Worm (Caenorhabditis elegans) whole organism, L1 larva: ENCODE measurements around the gene K09H11.15.

ENCODE experiments used
- C04F5.9 ChIP-seq: sonication (generic microtip); optimal IDR thresholded peaks from 2 replicates; lab custom pipeline; 2016; ENCODE audit warnings: missing genetic modification characterization, missing compliant biosample characterization
- C16A3.4 ChIP-seq: fragments of 150-350 bp; optimal IDR thresholded peaks from 2 replicates; lab custom pipeline; 2014; ENCODE audit warnings: missing biosample characterization, missing genetic modification characterization
- C34B4.2 ChIP-seq: sonication (generic microtip); optimal IDR thresholded peaks from 2 replicates; lab custom pipeline; 2017; ENCODE audit warnings: mild to moderate bottlenecking, missing genetic modification characterization, missing compliant biosample characterization
- F16B12.6 ChIP-seq: fragments of 150-350 bp; optimal IDR thresholded peaks from 2 replicates; lab custom pipeline; 2014; ENCODE audit warnings: missing biosample characterization, missing genetic modification characterization
- aha-1 ChIP-seq: fragments of 150-350 bp; optimal IDR thresholded peaks from 2 replicates; lab custom pipeline; 2014; ENCODE audit warnings: missing biosample characterization, missing genetic modification characterization
- aly-2 ChIP-seq: fragments of 150-350 bp; optimal IDR thresholded peaks from 2 replicates; lab custom pipeline; 2014; ENCODE audit warnings: missing biosample characterization, missing genetic modification characterization
- blmp-1 ChIP-seq: fragments of 150-350 bp; optimal IDR thresholded peaks from 2 replicates; lab custom pipeline; 2014; ENCODE audit warnings: missing biosample characterization, missing genetic modification characterization
- ceh-88 ChIP-seq: fragments of 200-800 bp; sonication (Bioruptor generic); IDR thresholded peaks from 2 replicates; pipeline ENCODE4 v1.3.6; 2022; ENCODE audit warnings: missing genetic modification characterization, missing compliant biosample characterization
- efl-1 ChIP-seq, 4 experiments: fragments of 150-350 bp; optimal IDR thresholded peaks in 3 of 4; peaks in 1 of 4; 1 replicate in 1 of 4; 2 replicates in 3 of 4; lab custom pipeline; 2014; ENCODE audit warnings: missing biosample characterization in 2 of 4, missing genetic modification characterization in 2 of 4, missing genetic modification reagents in 2 of 4
- egl-27 ChIP-seq, 2 experiments: fragments of 150-350 bp in 1 of 2; sonication (generic microtip); optimal IDR thresholded peaks; 3 replicates each; lab custom pipeline; 2017 to 2018; ENCODE audit warnings: missing biosample characterization in 2 of 2, missing genetic modification characterization in 2 of 2, missing genetic modification reagents in 2 of 2
- elt-3 ChIP-seq, 6 experiments: fragments of 150-350 bp in 1 of 6; sonication (generic microtip); optimal IDR thresholded peaks; 2 replicates each; lab custom pipeline; 2017 to 2018; ENCODE audit warnings: missing biosample characterization in 6 of 6, missing genetic modification characterization in 6 of 6, inconsistent platforms in 1 of 6
- fkh-8 ChIP-seq: sonication (generic microtip); optimal IDR thresholded peaks from 2 replicates; lab custom pipeline; 2016; ENCODE audit warnings: mild to moderate bottlenecking, missing genetic modification characterization, missing compliant biosample characterization
- fos-1 ChIP-seq: fragments of 150-350 bp; optimal IDR thresholded peaks from 2 replicates; lab custom pipeline; 2014; ENCODE audit warnings: missing biosample characterization, missing genetic modification characterization
- grh-1 ChIP-seq: fragments of 200-800 bp; sonication (Bioruptor generic); IDR thresholded peaks from 2 replicates; pipeline ENCODE4 v1.3.6; 2022; ENCODE audit warnings: missing genetic modification reagents, missing genetic modification characterization, missing compliant biosample characterization
- irx-1 ChIP-seq: sonication (generic microtip); optimal IDR thresholded peaks from 2 replicates; lab custom pipeline; 2016; ENCODE audit warnings: missing genetic modification characterization, missing compliant biosample characterization
- lin-14 ChIP-seq: fragments of 200-800 bp; sonication (Bioruptor generic); optimal IDR thresholded peaks from 2 replicates; lab custom pipeline; 2018; ENCODE audit warnings: mild to moderate bottlenecking, missing genetic modification characterization, moderate library complexity, missing compliant biosample characterization
- lin-35 ChIP-seq, 2 experiments: fragments of 150-350 bp; optimal IDR thresholded peaks; 2 replicates each; lab custom pipeline; 2014; ENCODE audit warnings: missing biosample characterization in 2 of 2, missing genetic modification characterization in 2 of 2, missing genetic modification reagents in 2 of 2
- lsy-2 ChIP-seq, 2 experiments: fragments of 150-350 bp; optimal IDR thresholded peaks; 2 replicates each; lab custom pipeline; 2014; ENCODE audit warnings: missing biosample characterization in 2 of 2, missing genetic modification characterization in 2 of 2
- mdl-1 ChIP-seq, 2 experiments: fragments of 150-350 bp; optimal IDR thresholded peaks; 2 replicates each; lab custom pipeline; 2014 to 2017; ENCODE audit warnings: missing biosample characterization in 2 of 2, missing genetic modification characterization in 2 of 2, inconsistent platforms in 1 of 2
- mep-1 ChIP-seq: fragments of 150-350 bp; optimal IDR thresholded peaks from 2 replicates; lab custom pipeline; 2014; ENCODE audit warnings: missing biosample characterization, missing genetic modification characterization
- nhr-19 ChIP-seq: fragments of 200-800 bp; sonication (Bioruptor generic); conservative IDR thresholded peaks from 2 replicates; pipeline ENCODE4 v1.3.6; 2022; ENCODE audit warnings: missing genetic modification characterization, missing compliant biosample characterization
- nhr-20 ChIP-seq: sonication (generic microtip); optimal IDR thresholded peaks from 2 replicates; lab custom pipeline; 2016; ENCODE audit warnings: mild to moderate bottlenecking, missing genetic modification characterization, missing compliant biosample characterization
- nhr-237 ChIP-seq: fragments of 150-350 bp; optimal IDR thresholded peaks from 2 replicates; lab custom pipeline; 2014; ENCODE audit warnings: missing biosample characterization, missing genetic modification characterization
- nhr-47 ChIP-seq: sonication (generic microtip); optimal IDR thresholded peaks from 2 replicates; lab custom pipeline; 2016; ENCODE audit warnings: mild to moderate bottlenecking, missing genetic modification characterization, moderate library complexity, missing compliant biosample characterization
- nhr-71 ChIP-seq: sonication (generic microtip); optimal IDR thresholded peaks from 2 replicates; lab custom pipeline; 2016; ENCODE audit warnings: mild to moderate bottlenecking, missing genetic modification characterization, moderate library complexity, missing compliant biosample characterization
- nhr-76 ChIP-seq: sonication (generic microtip); optimal IDR thresholded peaks from 2 replicates; lab custom pipeline; 2017; ENCODE audit warnings: missing biosample characterization, missing genetic modification characterization
- nhr-85 ChIP-seq: sonication (generic microtip); peaks from one replicate; lab custom pipeline; 2016; ENCODE audit warnings: missing genetic modification characterization, inconsistent platforms, missing compliant biosample characterization
- nhr-90 ChIP-seq: sonication (generic microtip); optimal IDR thresholded peaks from 2 replicates; lab custom pipeline; 2016; ENCODE audit warnings: mild to moderate bottlenecking, missing genetic modification characterization, missing compliant biosample characterization; ENCODE audit not compliant: poor library complexity
- rnt-1 ChIP-seq: sonication (generic microtip); optimal IDR thresholded peaks from 2 replicates; lab custom pipeline; 2016; ENCODE audit warnings: mild to moderate bottlenecking, missing genetic modification characterization, moderate library complexity, missing compliant biosample characterization
- snu-23 ChIP-seq: sonication (generic microtip); optimal IDR thresholded peaks from 2 replicates; lab custom pipeline; 2016; ENCODE audit warnings: missing genetic modification characterization, missing compliant biosample characterization
- tbx-2 ChIP-seq: sonication (generic microtip); optimal IDR thresholded peaks from 2 replicates; lab custom pipeline; 2016; ENCODE audit warnings: missing genetic modification characterization, missing compliant biosample characterization
- tlp-1 ChIP-seq: fragments of 150-350 bp; optimal IDR thresholded peaks from 2 replicates; lab custom pipeline; 2014; ENCODE audit warnings: missing biosample characterization, missing genetic modification characterization
- unc-130 ChIP-seq: fragments of 150-350 bp; optimal IDR thresholded peaks from 2 replicates; lab custom pipeline; 2017; ENCODE audit warnings: missing biosample characterization, missing genetic modification characterization, inconsistent platforms
- unc-30 ChIP-seq: sonication (generic microtip); optimal IDR thresholded peaks from 2 replicates; lab custom pipeline; 2017; ENCODE audit warnings: missing biosample characterization, missing genetic modification characterization
- unc-62 ChIP-seq: fragments of 150-350 bp; optimal IDR thresholded peaks from 2 replicates; lab custom pipeline; 2014; ENCODE audit warnings: missing biosample characterization, missing genetic modification reagents, missing genetic modification characterization
- vab-15 ChIP-seq: sonication (generic microtip); optimal IDR thresholded peaks from 2 replicates; lab custom pipeline; 2017; ENCODE audit warnings: missing genotype, mild to moderate bottlenecking, missing genetic modification characterization, missing compliant biosample characterization
- zip-4 ChIP-seq: fragments of 200-800 bp; sonication (Bioruptor generic); optimal IDR thresholded peaks from 2 replicates; lab custom pipeline; 2018; ENCODE audit warnings: mild to moderate bottlenecking, missing genetic modification characterization, moderate library complexity, missing compliant biosample characterization
- ztf-11 ChIP-seq, 2 experiments: sonication (generic microtip); optimal IDR thresholded peaks; 2 replicates each; lab custom pipeline; 2016 to 2017; ENCODE audit warnings: missing genetic modification characterization in 2 of 2, missing biosample characterization in 1 of 2, missing compliant biosample characterization in 1 of 2

K09H11.15 gene

ce11 chrV:5697581-5697980, 33.1 kb downstream of the K09H11.15 start:
- TF ChIP-seq nhr-71 (tag; lab: Kevin White, UChicago) (peak; percentile 2), mep-1 (tag; lab: Kevin White, UChicago) (peak; percentile 4), zip-4 (GFP tag; lab: Kevin White, UChicago) (no peak), blmp-1 (tag; lab: Kevin White, UChicago) (peak; percentile 90), nhr-20 (tag; lab: Kevin White, UChicago) (peak; percentile 11), C34B4.2 (tag; lab: Kevin White, UChicago) (no peak), elt-3 (tag; optimal IDR thresholded peaks at IDR 0.05; lab: Kevin White, UChicago) (peak in 2 of 6 experiments; percentile 5 to 53), C16A3.4 (tag; lab: Kevin White, UChicago) (peak; percentile 12), nhr-85 (tag; lab: Kevin White, UChicago) (peak; percentile 64), aly-2 (no peak), lin-14 (GFP tag; lab: Kevin White, UChicago) (peak; percentile 66), ceh-88 (GFP tag; lab: Robert Waterston, UW) (no peak), snu-23 (GFP tag; lab: Kevin White, UChicago) (peak; percentile 21), mdl-1 (tag; optimal IDR thresholded peaks at IDR 0.05; lab: Kevin White, UChicago) (peak in 1 of 2 experiments; percentile 27)
- TF ChIP-seq, all 84 proteins: peak for 10

- no peak for TF ChIP-seq vab-15 (tag; lab: Kevin White, UChicago)
- TF ChIP-seq egl-27 (tag; optimal IDR thresholded peaks at IDR 0.05; lab: Kevin White, UChicago), result no peak
- no peak for TF ChIP-seq unc-62 (GFP tag; lab: Kevin White, UChicago)
- no peak for TF ChIP-seq C04F5.9 (tag; lab: Kevin White, UChicago)
- no peak for TF ChIP-seq ztf-11 (tag; optimal IDR thresholded peaks at IDR 0.05; lab: Kevin White, UChicago)
- TF ChIP-seq lin-35 (GFP tag; optimal IDR thresholded peaks at IDR 0.05; lab: Kevin White, UChicago), result no peak
- TF ChIP-seq nhr-20 (tag; lab: Kevin White, UChicago), result no peak
- TF ChIP-seq lin-14 (GFP tag; lab: Kevin White, UChicago), result no peak
- no peak for TF ChIP-seq nhr-85 (tag; lab: Kevin White, UChicago)
- no peak for TF ChIP-seq fkh-8 (tag; lab: Kevin White, UChicago)
- no peak for TF ChIP-seq fos-1 (tag; lab: Kevin White, UChicago)
- TF ChIP-seq aha-1 (tag; lab: Kevin White, UChicago), result no peak
- TF ChIP-seq rnt-1, result no peak
- TF ChIP-seq F16B12.6 (tag; lab: Kevin White, UChicago), result no peak
- no peak for TF ChIP-seq tlp-1 (tag; lab: Kevin White, UChicago)
Measured at ce11 chrV:5696177-5696576, 34.5 kb downstream of the K09H11.15 start.

- TF ChIP-seq nhr-20 (tag; lab: Kevin White, UChicago) (peak; percentile 64), nhr-237 (tag; lab: Kevin White, UChicago) (no peak), blmp-1 (tag; lab: Kevin White, UChicago) (peak; percentile 94), snu-23 (GFP tag; lab: Kevin White, UChicago) (peak; percentile 27), elt-3 (tag; optimal IDR thresholded peaks at IDR 0.05; lab: Kevin White, UChicago) (peak in 1 of 6 experiments; percentile 57), zip-4 (GFP tag; lab: Kevin White, UChicago) (no peak), nhr-85 (tag; lab: Kevin White, UChicago) (peak; percentile 56), efl-1 (optimal IDR thresholded peaks at IDR 0.05; lab: Kevin White, UChicago) (no peak), efl-1 (GFP tag; optimal IDR thresholded peaks at IDR 0.05 in 1 of 2; lab: Kevin White, UChicago) (peak in 1 of 2 experiments; percentile 20), nhr-71 (tag; lab: Kevin White, UChicago) (peak; percentile 24), lin-14 (GFP tag; lab: Kevin White, UChicago) (peak; percentile 56)
Measured at ce11 chrV:5695635-5696034, 35.0 kb downstream of the K09H11.15 start.

ce11 chrV:5693595-5693994, 37.1 kb downstream of the K09H11.15 start:
- TF ChIP-seq unc-130 (peak; percentile 79), unc-30 (tag; lab: Kevin White, UChicago) (no peak), tbx-2 (tag; lab: Kevin White, UChicago) (peak; percentile 43), nhr-90 (tag; lab: Kevin White, UChicago) (peak; percentile 56), nhr-47 (tag; lab: Kevin White, UChicago) (peak; percentile 15), mdl-1 (tag; optimal IDR thresholded peaks at IDR 0.05; lab: Kevin White, UChicago) (peak in 1 of 2 experiments; percentile 47), lin-14 (GFP tag; lab: Kevin White, UChicago) (peak; percentile 70), nhr-71 (tag; lab: Kevin White, UChicago) (peak; percentile 65), nhr-20 (tag; lab: Kevin White, UChicago) (peak; percentile 77), efl-1 (optimal IDR thresholded peaks at IDR 0.05; lab: Kevin White, UChicago) (no peak), efl-1 (GFP tag; optimal IDR thresholded peaks at IDR 0.05 in 1 of 2; lab: Kevin White, UChicago) (peak in 1 of 2 experiments; percentile 66), nhr-76 (tag; lab: Kevin White, UChicago) (no peak), nhr-85 (tag; lab: Kevin White, UChicago) (peak; percentile 94), blmp-1 (tag; lab: Kevin White, UChicago) (peak; percentile 88), nhr-19 (GFP tag; lab: Robert Waterston, UW) (peak; percentile 51), vab-15 (tag; lab: Kevin White, UChicago) (no peak), irx-1 (no peak), snu-23 (GFP tag; lab: Kevin White, UChicago) (peak; percentile 52), aha-1 (tag; lab: Kevin White, UChicago) (no peak), elt-3 (tag; optimal IDR thresholded peaks at IDR 0.05; lab: Kevin White, UChicago) (peak; percentile 50 to 97 (median 68)), lsy-2 (tag; optimal IDR thresholded peaks at IDR 0.05; lab: Kevin White, UChicago) (peak in 1 of 2 experiments; percentile 38), grh-1 (GFP tag; lab: Robert Waterston, UW) (peak; percentile 59), rnt-1 (no peak)
